Fruit fly (Drosophila melanogaster) whole organism, embryonic: ENCODE data around the gene Polr3H.

Experiments used
- Adf1 ChIP-seq: fragments of 200-800 bp; sonication (Bioruptor generic); IDR thresholded peaks from 2 replicates; pipeline ENCODE4 v1.3.6; 2022; ENCODE audit warnings: missing biosample characterization, missing genetic modification characterization
- BEAF-32 ChIP-seq: fragments of 200-800 bp; sonication (Bioruptor generic); optimal IDR thresholded peaks from 3 replicates; lab custom pipeline; 2017; ENCODE audit warnings: missing biosample characterization, missing genetic modification characterization, mild to moderate bottlenecking, moderate library complexity, missing genetic modification reagents
- Bgb ChIP-seq: fragments of 200-800 bp; sonication (Bioruptor generic); IDR thresholded peaks from 2 replicates; pipeline ENCODE4 v1.3.6; 2022; ENCODE audit warnings: missing biosample characterization, missing genetic modification characterization; ENCODE audit not compliant: partially characterized antibody
- CG10209 ChIP-seq: fragments of 200-800 bp; sonication (Bioruptor generic); optimal IDR thresholded peaks from 3 replicates; lab custom pipeline; 2017; ENCODE audit warnings: missing biosample characterization, mild to moderate bottlenecking, missing genetic modification characterization, missing genetic modification reagents
- CG10654 ChIP-seq: fragments of 200-800 bp; sonication (Bioruptor generic); optimal IDR thresholded peaks from 2 replicates; lab custom pipeline; 2016; ENCODE audit warnings: missing biosample characterization, missing genetic modification characterization
- CG12391 ChIP-seq: fragments of 200-800 bp; sonication (Bioruptor generic); optimal IDR thresholded peaks from 3 replicates; lab custom pipeline; 2018; ENCODE audit warnings: missing biosample characterization, mild to moderate bottlenecking, missing genetic modification characterization, moderate library complexity
- CG13624 ChIP-seq: fragments of 200-800 bp; sonication (Bioruptor generic); optimal IDR thresholded peaks from 2 replicates; lab custom pipeline; 2016; ENCODE audit warnings: missing biosample characterization, missing genetic modification characterization
- CG16779 ChIP-seq: fragments of 200-800 bp; sonication (Bioruptor generic); IDR thresholded peaks from 2 replicates; pipeline ENCODE4 v1.3.6; 2022; ENCODE audit warnings: missing biosample characterization, missing genetic modification characterization
- CG17186 ChIP-seq: fragments of 200-800 bp; sonication (Bioruptor generic); optimal IDR thresholded peaks from 3 replicates; lab custom pipeline; 2017; ENCODE audit warnings: missing biosample characterization, missing genetic modification reagents, missing genetic modification characterization
- CG17359 ChIP-seq: fragments of 200-800 bp; sonication (Bioruptor generic); optimal IDR thresholded peaks from 3 replicates; lab custom pipeline; 2018; ENCODE audit warnings: missing biosample characterization, mild to moderate bottlenecking, missing genetic modification characterization, moderate library complexity
- CG17829 ChIP-seq: fragments of 200-800 bp; optimal IDR thresholded peaks from 2 replicates; lab custom pipeline; 2019; ENCODE audit warnings: missing biosample characterization, mild to moderate bottlenecking, missing genetic modification characterization, moderate library complexity
- CG30020 ChIP-seq: fragments of 200-800 bp; optimal IDR thresholded peaks from 2 replicates; lab custom pipeline; 2019; ENCODE audit warnings: missing biosample characterization, mild to moderate bottlenecking, missing genetic modification characterization, moderate library complexity
- CG3847 ChIP-seq: fragments of 200-800 bp; sonication (Bioruptor generic); IDR thresholded peaks from 2 replicates; pipeline ENCODE4 v1.3.6; 2022; ENCODE audit warnings: missing biosample characterization, missing genetic modification characterization
- CG4424 ChIP-seq: fragments of 200-800 bp; sonication (Bioruptor generic); optimal IDR thresholded peaks from 3 replicates; lab custom pipeline; 2016; ENCODE audit warnings: missing biosample characterization, missing genetic modification characterization
- CG7928 ChIP-seq: fragments of 200-800 bp; sonication (Bioruptor generic); optimal IDR thresholded peaks from 2 replicates; lab custom pipeline; 2017; ENCODE audit warnings: missing biosample characterization, mild to moderate bottlenecking, missing genetic modification characterization
- CG8290 ChIP-seq, 3 experiments: fragments of 200-800 bp; sonication (Bioruptor generic); optimal IDR thresholded peaks; 2 replicates each; lab custom pipeline; 2016 to 2019; ENCODE audit warnings: missing biosample characterization in 3 of 3, missing genetic modification characterization in 3 of 3, mild to moderate bottlenecking in 2 of 3, moderate library complexity in 1 of 3
- CG9215 ChIP-seq: fragments of 200-800 bp; sonication (Bioruptor generic); IDR thresholded peaks from 2 replicates; pipeline ENCODE4 v1.3.6; 2022; ENCODE audit warnings: missing biosample characterization, missing genetic modification characterization
- CoRest ChIP-seq: fragments of 200-800 bp; sonication (Bioruptor generic); optimal IDR thresholded peaks from 3 replicates; lab custom pipeline; 2018; ENCODE audit warnings: missing biosample characterization, mild to moderate bottlenecking, missing genetic modification characterization, moderate library complexity
- CrebB ChIP-seq: fragments of 200-800 bp; sonication (Bioruptor generic); optimal IDR thresholded peaks from 3 replicates; lab custom pipeline; 2018; ENCODE audit warnings: missing biosample characterization, mild to moderate bottlenecking, missing genetic modification characterization
- Deaf1 ChIP-seq: fragments of 200-800 bp; optimal IDR thresholded peaks from 3 replicates; lab custom pipeline; 2019; ENCODE audit warnings: missing biosample characterization, mild to moderate bottlenecking, missing genetic modification characterization, moderate library complexity
- Fer1 ChIP-seq: fragments of 200-800 bp; sonication (Bioruptor generic); optimal IDR thresholded peaks from 2 replicates; lab custom pipeline; 2017; ENCODE audit warnings: missing biosample characterization, mild to moderate bottlenecking, missing genetic modification characterization
- H2.0 ChIP-seq: fragments of 200-800 bp; sonication (Bioruptor generic); IDR thresholded peaks from 2 replicates; pipeline ENCODE4 v1.3.6; 2022; ENCODE audit warnings: missing biosample characterization, missing genetic modification characterization
- HLH4C ChIP-seq: fragments of 200-800 bp; sonication (Bioruptor generic); IDR thresholded peaks from 3 replicates; pipeline ENCODE4 v1.3.6; 2022; ENCODE audit warnings: missing biosample characterization, missing genetic modification characterization; ENCODE audit not compliant: partially characterized antibody
- Hmr ChIP-seq: fragments of 200-800 bp; sonication (Bioruptor generic); optimal IDR thresholded peaks from 3 replicates; lab custom pipeline; 2017; ENCODE audit warnings: mild to moderate bottlenecking, missing biosample characterization, missing genetic modification reagents, missing genetic modification characterization
- Mad ChIP-seq: fragments of 200-800 bp; sonication (Bioruptor generic); optimal IDR thresholded peaks from 2 replicates; lab custom pipeline; 2016; ENCODE audit warnings: missing biosample characterization, missing genetic modification characterization
- Med ChIP-seq: fragments of 200-800 bp; sonication (Bioruptor generic); peaks from one replicate; lab custom pipeline; 2016; ENCODE audit warnings: missing biosample characterization, missing genetic modification characterization, mild to moderate bottlenecking, inconsistent platforms, moderate library complexity
- Opbp ChIP-seq: fragments of 200-800 bp; sonication (Bioruptor generic); IDR thresholded peaks from 3 replicates; pipeline ENCODE4 v1.3.6; 2022; ENCODE audit warnings: missing biosample characterization, missing genetic modification characterization; ENCODE audit not compliant: partially characterized antibody
- al ChIP-seq: fragments of 200-800 bp; sonication (Bioruptor generic); IDR thresholded peaks from 2 replicates; pipeline ENCODE4 v1.3.6; 2022; ENCODE audit warnings: missing biosample characterization, missing genetic modification characterization
- bcd ChIP-seq: fragments of 200-800 bp; sonication (Bioruptor generic); optimal IDR thresholded peaks from 2 replicates; lab custom pipeline; 2017; ENCODE audit warnings: missing biosample characterization, mild to moderate bottlenecking, missing genetic modification characterization
- br ChIP-seq: fragments of >200 bp; optimal IDR thresholded peaks from 2 replicates; lab custom pipeline; 2017
- btn ChIP-seq: fragments of 200-800 bp; sonication (Bioruptor generic); optimal IDR thresholded peaks from 2 replicates; lab custom pipeline; 2016; ENCODE audit warnings: missing biosample characterization, missing genetic modification characterization
- chm ChIP-seq: fragments of 200-800 bp; sonication (Bioruptor generic); IDR thresholded peaks from 2 replicates; pipeline ENCODE4 v1.3.6; 2022; ENCODE audit warnings: missing biosample characterization, missing genetic modification characterization
- crc ChIP-seq: fragments of 200-800 bp; sonication (Bioruptor generic); optimal IDR thresholded peaks from 2 replicates; lab custom pipeline; 2016; ENCODE audit warnings: missing biosample characterization, missing genetic modification characterization
- danr ChIP-seq: fragments of 200-800 bp; sonication (Bioruptor generic); IDR thresholded peaks from 2 replicates; pipeline ENCODE4 v1.3.6; 2022; ENCODE audit warnings: missing biosample characterization, missing genetic modification characterization
- dysf ChIP-seq: fragments of 200-800 bp; sonication (Bioruptor generic); IDR thresholded peaks from 3 replicates; pipeline ENCODE4 v1.3.6; 2022; ENCODE audit warnings: missing biosample characterization, missing genetic modification characterization
- fu2 ChIP-seq: fragments of 200-800 bp; sonication (Bioruptor generic); optimal IDR thresholded peaks from 2 replicates; lab custom pipeline; 2016; ENCODE audit warnings: missing biosample characterization, missing genetic modification characterization
- gsb ChIP-seq: fragments of 200-800 bp; sonication (Bioruptor generic); IDR thresholded peaks from 2 replicates; pipeline ENCODE4 v1.3.6; 2022; ENCODE audit warnings: missing biosample characterization, missing genetic modification characterization
- knrl ChIP-seq: fragments of 200-800 bp; sonication (Bioruptor generic); IDR thresholded peaks from 3 replicates; pipeline ENCODE4 v1.3.6; 2022; ENCODE audit warnings: missing biosample characterization, missing genetic modification characterization; ENCODE audit not compliant: partially characterized antibody
- lmd ChIP-seq: fragments of 200-800 bp; sonication (Bioruptor generic); IDR thresholded peaks from 2 replicates; pipeline ENCODE4 v1.3.6; 2022; ENCODE audit warnings: missing biosample characterization, missing genetic modification characterization
- maf-S ChIP-seq: fragments of 200-800 bp; sonication (Bioruptor generic); optimal IDR thresholded peaks from 2 replicates; lab custom pipeline; 2016; ENCODE audit warnings: missing biosample characterization, missing genetic modification characterization
- nmo ChIP-seq: fragments of 200-800 bp; sonication (Bioruptor generic); optimal IDR thresholded peaks from 2 replicates; lab custom pipeline; 2018; ENCODE audit warnings: missing biosample characterization, mild to moderate bottlenecking, missing genetic modification characterization, moderate library complexity
- pzg ChIP-seq: fragments of 200-800 bp; sonication (Bioruptor generic); optimal IDR thresholded peaks from 3 replicates; lab custom pipeline; 2018; ENCODE audit warnings: missing biosample characterization, mild to moderate bottlenecking, missing genetic modification characterization, moderate library complexity
- row ChIP-seq: fragments of 200-800 bp; sonication (Bioruptor generic); IDR thresholded peaks from 3 replicates; pipeline ENCODE4 v1.3.6; 2022; ENCODE audit warnings: missing biosample characterization, missing genetic modification characterization
- run ChIP-seq: fragments of 200-800 bp; sonication (Bioruptor generic); optimal IDR thresholded peaks from 3 replicates; lab custom pipeline; 2018; ENCODE audit warnings: missing biosample characterization, mild to moderate bottlenecking, missing genetic modification characterization
- sim ChIP-seq: fragments of 200-800 bp; sonication (Bioruptor generic); IDR thresholded peaks from 2 replicates; pipeline ENCODE4 v1.3.6; 2022; ENCODE audit warnings: missing biosample characterization, missing genetic modification characterization
- slp2 ChIP-seq: fragments of 200-800 bp; sonication (Bioruptor generic); optimal IDR thresholded peaks from 2 replicates; lab custom pipeline; 2016; ENCODE audit warnings: missing biosample characterization, missing genetic modification characterization
- tgo ChIP-seq: fragments of 200-800 bp; sonication (Bioruptor generic); IDR thresholded peaks from 3 replicates; pipeline ENCODE4 v1.3.6; 2022; ENCODE audit warnings: missing biosample characterization, missing genetic modification characterization
- wor ChIP-seq: fragments of 200-800 bp; sonication (Bioruptor generic); IDR thresholded peaks from 2 replicates; pipeline ENCODE4 v1.3.6; 2022; ENCODE audit warnings: missing biosample characterization, missing genetic modification characterization
- zen ChIP-seq: fragments of 200-800 bp; sonication (Bioruptor generic); optimal IDR thresholded peaks from 3 replicates; lab custom pipeline; 2018; ENCODE audit warnings: missing biosample characterization, mild to moderate bottlenecking, missing genetic modification characterization, moderate library complexity

The Polr3H gene

dm6 chr3L:11680298-11680697 lies 31.7 kb downstream of the Polr3H start, which contains the start of gene CG32085 (continued):
- TF ChIP-seq Deaf1 (tag; lab: Kevin White, UChicago), result peak; percentile 62
- no peak for TF ChIP-seq run
- peak; percentile 51 for TF ChIP-seq CG4424 (GFP tag; lab: Kevin White, UChicago)
- TF ChIP-seq dysf (GFP tag; lab: Robert Waterston, UW), result peak; percentile 82
- TF ChIP-seq Opbp, result no peak
- peak; percentile 64 for TF ChIP-seq al (GFP tag; lab: Robert Waterston, UW)
- peak; percentile 72; the same call in 1 of the 2 replicates for TF ChIP-seq lmd (GFP tag; lab: Robert Waterston, UW)
- TF ChIP-seq Adf1 (GFP tag; lab: Robert Waterston, UW), result peak; percentile 41; the same call in 1 of the 2 replicates
- peak; percentile 70; the same call in 1 of the 2 replicates for TF ChIP-seq CG16779 (GFP tag; lab: Robert Waterston, UW)
- TF ChIP-seq gsb (GFP tag; lab: Robert Waterston, UW), result 0 out of 2 replicates have a peak, but pooled peaks have one; percentile 49

- TF ChIP-seq HLH4C (GFP tag; lab: Robert Waterston, UW), result 0 out of 3 replicates have a peak, but pooled peaks have one; percentile 41
- TF ChIP-seq Mad, result peak; percentile 19
- TF ChIP-seq CG8290 (GFP tag; optimal IDR thresholded peaks at IDR 0.05; lab: Kevin White, UChicago), result peak; percentile 25
- peak in 1 of 2 experiments; percentile 60 for TF ChIP-seq CG8290 (tag; optimal IDR thresholded peaks at IDR 0.05; lab: Kevin White, UChicago)
- TF ChIP-seq br (lab: Kevin White, UChicago), result no peak
- TF ChIP-seq CG10209 (GFP tag; lab: Kevin White, UChicago), result no peak
- peak; percentile 48 for TF ChIP-seq BEAF-32 (GFP tag; lab: Kevin White, UChicago)
- peak; percentile 97 for TF ChIP-seq pzg (GFP tag; lab: Kevin White, UChicago)
- peak; percentile 21 for TF ChIP-seq CG12391 (tag; lab: Kevin White, UChicago)
- TF ChIP-seq CG17359, result no peak
- no peak for TF ChIP-seq slp2 (GFP tag; lab: Kevin White, UChicago)
- peak; percentile 62 for TF ChIP-seq Hmr (GFP tag; lab: Kevin White, UChicago)
- peak; percentile 62 for TF ChIP-seq CoRest
- no peak for TF ChIP-seq sim
- TF ChIP-seq chm, result no peak
- TF ChIP-seq crc, result no peak
- peak; percentile 25 for TF ChIP-seq CG30020 (tag; lab: Kevin White, UChicago)
- peak; percentile 34; the same call in 1 of the 3 replicates for TF ChIP-seq knrl (GFP tag; lab: Robert Waterston, UW)
- peak; percentile 11 for TF ChIP-seq Fer1 (GFP tag; lab: Kevin White, UChicago)
- TF ChIP-seq CrebB (tag; lab: Kevin White, UChicago), result peak; percentile 15
- peak; percentile 54; the same call in 1 of the 2 replicates for TF ChIP-seq Bgb (GFP tag; lab: Robert Waterston, UW)
- peak; percentile 67 for TF ChIP-seq zen
- no peak for TF ChIP-seq btn (GFP tag; lab: Kevin White, UChicago)
- peak; percentile 76 for TF ChIP-seq Med (GFP tag; lab: Kevin White, UChicago)
- TF ChIP-seq wor, result no peak
- TF ChIP-seq CG10654, result no peak
- TF ChIP-seq CG9215 (GFP tag; lab: Robert Waterston, UW), result peak; percentile 100
- peak; percentile 41 for TF ChIP-seq CG17829
- TF ChIP-seq CG13624 (GFP tag; lab: Kevin White, UChicago), result peak; percentile 17
- no peak for TF ChIP-seq tgo (GFP tag; lab: Robert Waterston, UW)
- TF ChIP-seq H2.0, result 0 out of 2 replicates have a peak, but pooled peaks have one; percentile 3
- TF ChIP-seq fu2 (GFP tag; lab: Kevin White, UChicago), result peak; percentile 1
- TF ChIP-seq danr (GFP tag; lab: Robert Waterston, UW), result no peak
- TF ChIP-seq row, result peak; percentile 62
- peak; percentile 57 for TF ChIP-seq nmo (GFP tag; lab: Kevin White, UChicago)
- peak; percentile 74 for TF ChIP-seq CG3847 (GFP tag; lab: Robert Waterston, UW)
- TF ChIP-seq CG17186 (GFP tag; lab: Kevin White, UChicago), result peak; percentile 43
- TF ChIP-seq bcd, result peak; percentile 8
- no peak for TF ChIP-seq maf-S (GFP tag; lab: Kevin White, UChicago)
- peak; percentile 15 for TF ChIP-seq CG7928 (GFP tag; lab: Kevin White, UChicago)
These were observed 33.2 kb downstream of the Polr3H start, which contains the start of gene TfIIEalpha for dm6 chr3L:11681794-11682193. TfIIEalpha (plus strand) TSS chr3L:11682038.
